Fruit fly (Drosophila melanogaster) whole organism, wandering third instar larva: ENCODE measurements around the gene PMCA.
"Not testable (repeated sequence)": the region's sequence is repeated elsewhere in the genome, so short reads cannot be mapped to it uniquely, and the experiment has no call there.

Experiments
- Abd-B ChIP-seq: fragments of >200 bp; optimal IDR thresholded peaks from 2 replicates; lab custom pipeline; 2017; ENCODE audit warnings: missing biosample characterization, missing genetic modification characterization
- CG32264 ChIP-seq: fragments of 200-800 bp; sonication (Bioruptor generic); optimal IDR thresholded peaks from 2 replicates; lab custom pipeline; 2016; ENCODE audit warnings: missing biosample characterization, missing genetic modification characterization
- CG9705 ChIP-seq: fragments of 200-800 bp; sonication (Bioruptor generic); optimal IDR thresholded peaks from 2 replicates; lab custom pipeline; 2018; ENCODE audit warnings: missing biosample characterization, mild to moderate bottlenecking, missing genetic modification characterization
- CrebA ChIP-seq: fragments of 200-800 bp; sonication (Bioruptor generic); optimal IDR thresholded peaks from 2 replicates; lab custom pipeline; 2016; ENCODE audit warnings: missing biosample characterization, mild to moderate bottlenecking, missing genetic modification characterization, borderline replicate concordance
- Dfd ChIP-seq: fragments of >200 bp; optimal IDR thresholded peaks from 2 replicates; lab custom pipeline; 2017; ENCODE audit warnings: missing biosample characterization, missing genetic modification characterization
- Dif ChIP-seq: fragments of 200-275, 200-300 bp; sonication (Bioruptor generic); optimal IDR thresholded peaks from 2 replicates; lab custom pipeline; 2018; ENCODE audit warnings: missing biosample characterization, missing genetic modification characterization; ENCODE audit not compliant: partially characterized antibody
- Hnf4 ChIP-seq: fragments of 200-800 bp; sonication (Bioruptor generic); optimal IDR thresholded peaks from 2 replicates; lab custom pipeline; 2016; ENCODE audit warnings: missing biosample characterization, mild to moderate bottlenecking, missing genetic modification characterization
- Hr83 ChIP-seq: fragments of 200-300 bp; sonication (Bioruptor generic); optimal IDR thresholded peaks from 2 replicates; lab custom pipeline; 2016; ENCODE audit warnings: missing biosample characterization, mild to moderate bottlenecking, missing genetic modification characterization, moderate library complexity; ENCODE audit not compliant: poor library complexity, severe bottlenecking
- Jra ChIP-seq: sonication (Bioruptor generic); optimal IDR thresholded peaks from 2 replicates; lab custom pipeline; 2016; ENCODE audit warnings: missing biosample characterization, missing genetic modification characterization
- Mio ChIP-seq: sonication (Bioruptor generic); optimal IDR thresholded peaks from 2 replicates; lab custom pipeline; 2016; ENCODE audit warnings: missing biosample characterization, missing genetic modification characterization
- Myc ChIP-seq: fragments of >200 bp; optimal IDR thresholded peaks from 2 replicates; lab custom pipeline; 2017
- N ChIP-seq: fragments of >200 bp; optimal IDR thresholded peaks from 2 replicates; lab custom pipeline; 2018; ENCODE audit warnings: missing biosample characterization, missing external identifiers, missing genetic modification characterization
- OdsH ChIP-seq: fragments of 200-800 bp; sonication (Bioruptor generic); optimal IDR thresholded peaks from 2 replicates; lab custom pipeline; 2016; ENCODE audit warnings: missing biosample characterization, mild to moderate bottlenecking, missing genetic modification characterization
- Rel ChIP-seq, 2 experiments: fragments of 200-800 bp; sonication (Bioruptor generic) in 1 of 2; optimal IDR thresholded peaks; 2 replicates in 1 of 2; 3 replicates in 1 of 2; lab custom pipeline; 2016 to 2019; ENCODE audit warnings: mild to moderate bottlenecking in 2 of 2, missing biosample characterization in 2 of 2, missing genetic modification characterization in 2 of 2, moderate library complexity in 1 of 2
- Sp1 ChIP-seq: fragments of 200-800 bp; sonication (Bioruptor generic); optimal IDR thresholded peaks from 3 replicates; lab custom pipeline; 2019; ENCODE audit warnings: missing biosample characterization, mild to moderate bottlenecking, missing genetic modification characterization, moderate library complexity
- Vsx2 ChIP-seq: fragments of 200-300, 225-300 bp; sonication (Bioruptor generic); optimal IDR thresholded peaks from 2 replicates; lab custom pipeline; 2018; ENCODE audit warnings: missing biosample characterization, missing genetic modification characterization; ENCODE audit not compliant: partially characterized antibody
- brk ChIP-seq: fragments of 200-800 bp; sonication (Bioruptor generic); optimal IDR thresholded peaks from 2 replicates; lab custom pipeline; 2016; ENCODE audit warnings: missing biosample characterization, mild to moderate bottlenecking, missing genetic modification characterization
- dl ChIP-seq, 2 experiments: fragments of 175-275, 200-275 bp in 1 of 2; fragments of 200-275 bp in 1 of 2; sonication (Bioruptor generic); optimal IDR thresholded peaks; lab custom pipeline; 2018; ENCODE audit warnings: mild to moderate bottlenecking in 2 of 2, missing biosample characterization in 2 of 2, missing genetic modification characterization in 2 of 2, moderate library complexity in 2 of 2; ENCODE audit not compliant: partially characterized antibody in 2 of 2, insufficient read depth in 1 of 2
- dsf ChIP-seq: sonication (Bioruptor generic); optimal IDR thresholded peaks from 2 replicates; lab custom pipeline; 2016; ENCODE audit warnings: missing biosample characterization, missing genetic modification characterization, borderline replicate concordance
- ey ChIP-seq: fragments of 200-800 bp; sonication (Bioruptor generic); optimal IDR thresholded peaks from 2 replicates; lab custom pipeline; 2016; ENCODE audit warnings: missing biosample characterization, missing genetic modification characterization
- h ChIP-seq: fragments of 200-800 bp; sonication (Bioruptor generic); optimal IDR thresholded peaks from 3 replicates; lab custom pipeline; 2016; ENCODE audit warnings: missing biosample characterization, mild to moderate bottlenecking, missing genetic modification characterization
- jim ChIP-seq: fragments of 175-275, 200-325 bp; sonication (Bioruptor generic); optimal IDR thresholded peaks from 2 replicates; lab custom pipeline; 2016; ENCODE audit warnings: missing biosample characterization, mild to moderate bottlenecking, missing genetic modification characterization
- psq ChIP-seq: fragments of 200-800 bp; sonication (Bioruptor generic); optimal IDR thresholded peaks from 3 replicates; lab custom pipeline; 2017; ENCODE audit warnings: missing biosample characterization, mild to moderate bottlenecking, missing genetic modification characterization, moderate library complexity
- sv ChIP-seq: fragments of 200-800 bp; sonication (Bioruptor generic); optimal IDR thresholded peaks from 3 replicates; lab custom pipeline; 2016; ENCODE audit warnings: missing biosample characterization, missing genetic modification characterization
- tai ChIP-seq: sonication (Bioruptor generic); optimal IDR thresholded peaks from 2 replicates; lab custom pipeline; 2016; ENCODE audit warnings: missing biosample characterization, missing genetic modification characterization
- woc ChIP-seq: sonication (Bioruptor generic); optimal IDR thresholded peaks from 2 replicates; lab custom pipeline; 2016; ENCODE audit warnings: missing biosample characterization, mild to moderate bottlenecking, missing genetic modification characterization

The PMCA gene

DNA sequence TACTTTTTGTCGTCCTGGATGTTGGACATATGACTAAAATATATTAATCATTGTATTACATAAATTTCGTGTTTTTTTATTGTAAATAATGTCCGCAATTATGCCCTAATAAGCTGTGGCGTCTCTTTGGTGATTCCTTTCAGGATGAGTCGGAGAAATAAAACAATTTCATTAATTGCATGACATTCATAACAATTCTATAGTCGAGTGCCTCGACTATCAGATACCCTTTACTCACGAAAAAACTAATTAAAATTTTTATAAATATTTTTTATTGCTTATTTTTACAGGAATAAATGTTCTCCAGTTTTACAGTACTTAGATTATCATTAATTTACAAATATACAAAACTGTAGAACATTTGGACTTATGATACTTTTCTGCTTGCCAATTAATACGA is 48.0 kb downstream of the PMCA start:
- no peak for TF ChIP-seq N
- TF ChIP-seq Abd-B (GFP tag; lab: Kevin White, UChicago), result no peak
- no peak for TF ChIP-seq Mio
- no peak for TF ChIP-seq OdsH (GFP tag; lab: Kevin White, UChicago)
- TF ChIP-seq h, result no peak
- no peak for TF ChIP-seq dl (GFP tag; optimal IDR thresholded peaks at IDR 0.05; lab: Kevin White, UChicago; ENCODE audit: insufficient read depth in 1 of 2, partially characterized antibody in 2 of 2)
- no peak for TF ChIP-seq CrebA (GFP tag; lab: Kevin White, UChicago)
- no peak for TF ChIP-seq Rel (GFP tag; optimal IDR thresholded peaks at IDR 0.05; lab: Kevin White, UChicago)
- TF ChIP-seq Rel (tag; optimal IDR thresholded peaks at IDR 0.05; lab: Kevin White, UChicago), result no peak
- no peak for TF ChIP-seq Vsx2 (GFP tag; lab: Kevin White, UChicago)
- TF ChIP-seq Dif (GFP tag; lab: Kevin White, UChicago), result no peak
- TF ChIP-seq tai (GFP tag; lab: Kevin White, UChicago), result no peak
- TF ChIP-seq Jra (GFP tag; lab: Kevin White, UChicago), result no peak
- TF ChIP-seq ey (GFP tag; lab: Kevin White, UChicago), result no peak
- no peak for TF ChIP-seq psq (GFP tag; lab: Kevin White, UChicago)
- TF ChIP-seq dsf (GFP tag; lab: Kevin White, UChicago), result no peak
- no peak for TF ChIP-seq Hr83
- no peak for TF ChIP-seq Dfd (GFP tag; lab: Kevin White, UChicago)

DNA sequence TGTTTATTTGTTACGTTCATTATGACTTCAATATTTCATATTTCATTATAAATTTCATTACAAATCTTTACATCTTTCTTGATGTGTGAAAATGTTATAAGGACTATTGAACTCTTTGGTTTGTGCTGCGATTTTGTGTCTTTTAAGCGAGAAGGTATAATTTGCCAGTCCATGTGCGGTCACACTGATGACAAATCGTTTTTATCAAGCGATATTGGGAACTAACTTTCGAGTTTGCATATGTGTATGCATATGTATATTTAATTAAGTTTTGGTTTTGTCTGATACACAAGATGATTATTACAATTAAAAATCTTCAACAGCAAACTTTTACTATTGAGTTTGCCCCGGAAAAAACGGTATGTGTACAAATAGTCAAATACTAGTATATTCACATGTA is 50.8 kb downstream of the PMCA start, which contains the start of gene Rad23:
Gene Rad23 (plus strand): TSS at position 163 of the 400 bp plus-strand sequence.
- TF ChIP-seq ey (GFP tag; lab: Kevin White, UChicago) (no peak), dsf (GFP tag; lab: Kevin White, UChicago) (no peak), tai (GFP tag; lab: Kevin White, UChicago) (peak; percentile 50), N (peak; percentile 63), Vsx2 (GFP tag; lab: Kevin White, UChicago) (no peak), Myc (lab: Kevin White, UChicago) (peak; percentile 35), woc (GFP tag; lab: Kevin White, UChicago) (peak; percentile 83), Hnf4 (GFP tag; lab: Kevin White, UChicago) (peak; percentile 19), CG32264 (GFP tag; lab: Kevin White, UChicago) (no peak), Jra (GFP tag; lab: Kevin White, UChicago) (no peak), Mio (no peak), brk (GFP tag; lab: Kevin White, UChicago) (peak; percentile 39), CrebA (GFP tag; lab: Kevin White, UChicago) (peak; percentile 7)

DNA sequence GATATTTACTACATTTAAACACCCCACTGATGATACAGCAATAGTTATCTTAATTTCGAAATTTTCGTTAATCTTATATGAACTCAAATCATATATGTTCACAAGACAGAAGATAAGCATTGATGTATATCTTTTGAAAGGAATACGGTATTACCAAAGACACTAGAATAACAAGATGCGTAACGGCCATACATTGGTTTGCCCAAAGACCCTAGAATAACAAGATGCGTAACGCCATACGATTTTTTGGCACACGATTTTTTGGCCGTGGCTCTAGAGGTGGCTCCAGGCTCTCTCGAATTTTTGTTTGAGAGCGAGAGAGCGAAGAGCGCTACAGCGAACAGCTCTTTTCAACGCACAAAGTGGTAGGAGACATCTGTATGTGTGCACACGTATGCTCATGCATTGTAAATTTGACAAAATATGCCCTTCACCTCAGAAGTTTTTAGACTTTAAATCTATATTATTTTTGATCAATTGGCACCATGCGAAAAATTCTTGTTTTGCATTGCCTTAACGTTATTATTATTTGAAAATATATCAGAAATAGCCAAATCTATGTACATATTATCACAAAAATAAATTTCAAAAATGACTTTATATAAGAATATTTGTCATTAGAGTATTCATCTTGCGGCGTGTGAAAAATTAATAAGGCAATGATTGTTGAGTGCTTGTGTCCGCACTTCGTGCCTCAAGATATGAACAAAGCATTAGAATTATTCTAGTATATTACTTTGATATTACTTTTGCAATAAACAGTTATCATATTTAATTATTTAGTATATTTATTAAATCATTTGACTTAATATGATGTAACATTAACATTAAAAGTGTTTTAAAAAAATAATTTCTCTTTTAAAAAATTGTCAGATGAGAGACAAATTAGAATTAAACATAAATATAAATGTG is 52.0 kb downstream of the PMCA start, which contains the start of gene Syt7:
Gene Syt7 (minus strand): TSS at position 51 of the 912 bp plus-strand sequence.
- not testable (repeated sequence) for TF ChIP-seq Rel (GFP tag; optimal IDR thresholded peaks at IDR 0.05; lab: Kevin White, UChicago); Rel (tag; optimal IDR thresholded peaks at IDR 0.05; lab: Kevin White, UChicago); Sp1 (GFP tag; lab: Kevin White, UChicago); psq (GFP tag; lab: Kevin White, UChicago)

DNA sequence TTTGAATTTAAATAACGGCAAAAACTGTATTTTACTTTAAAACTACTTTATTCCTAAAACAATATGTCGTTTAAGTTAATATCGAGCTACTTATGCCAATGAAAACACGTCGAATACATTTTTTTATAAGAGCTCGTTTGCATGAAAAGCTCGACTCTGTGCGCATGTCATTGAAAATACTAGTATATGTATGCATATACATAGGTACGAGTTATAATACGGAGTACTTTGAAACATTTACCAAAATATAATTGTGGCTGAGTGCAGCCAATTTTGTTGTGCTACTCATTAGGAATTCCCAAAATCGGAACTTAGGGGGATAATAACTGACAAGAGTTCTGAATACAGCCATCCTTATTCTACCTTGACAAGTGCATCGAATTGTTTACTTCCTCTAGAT is 53.0 kb downstream of the PMCA start:
- TF ChIP-seq Abd-B (GFP tag; lab: Kevin White, UChicago), result no peak
- no peak for TF ChIP-seq Mio
- no peak for TF ChIP-seq Dif (GFP tag; lab: Kevin White, UChicago)
- no peak for TF ChIP-seq CrebA (GFP tag; lab: Kevin White, UChicago)
- TF ChIP-seq N, result no peak
- no peak for TF ChIP-seq psq (GFP tag; lab: Kevin White, UChicago)
- TF ChIP-seq tai (GFP tag; lab: Kevin White, UChicago), result no peak
- no peak for TF ChIP-seq Hr83
- no peak for TF ChIP-seq Rel (GFP tag; optimal IDR thresholded peaks at IDR 0.05; lab: Kevin White, UChicago)
- TF ChIP-seq Rel (tag; optimal IDR thresholded peaks at IDR 0.05; lab: Kevin White, UChicago), result no peak
- TF ChIP-seq Myc (lab: Kevin White, UChicago), result no peak
- no peak for TF ChIP-seq Vsx2 (GFP tag; lab: Kevin White, UChicago)
- TF ChIP-seq CG9705 (GFP tag; lab: Kevin White, UChicago), result no peak
- no peak for TF ChIP-seq woc (GFP tag; lab: Kevin White, UChicago)
- TF ChIP-seq sv (GFP tag; lab: Kevin White, UChicago), result no peak
- TF ChIP-seq jim, result no peak
